Fruit fly (Drosophila melanogaster): Measurements from ENCODE around the gene CG45080.

Gene CG45080

DNA sequence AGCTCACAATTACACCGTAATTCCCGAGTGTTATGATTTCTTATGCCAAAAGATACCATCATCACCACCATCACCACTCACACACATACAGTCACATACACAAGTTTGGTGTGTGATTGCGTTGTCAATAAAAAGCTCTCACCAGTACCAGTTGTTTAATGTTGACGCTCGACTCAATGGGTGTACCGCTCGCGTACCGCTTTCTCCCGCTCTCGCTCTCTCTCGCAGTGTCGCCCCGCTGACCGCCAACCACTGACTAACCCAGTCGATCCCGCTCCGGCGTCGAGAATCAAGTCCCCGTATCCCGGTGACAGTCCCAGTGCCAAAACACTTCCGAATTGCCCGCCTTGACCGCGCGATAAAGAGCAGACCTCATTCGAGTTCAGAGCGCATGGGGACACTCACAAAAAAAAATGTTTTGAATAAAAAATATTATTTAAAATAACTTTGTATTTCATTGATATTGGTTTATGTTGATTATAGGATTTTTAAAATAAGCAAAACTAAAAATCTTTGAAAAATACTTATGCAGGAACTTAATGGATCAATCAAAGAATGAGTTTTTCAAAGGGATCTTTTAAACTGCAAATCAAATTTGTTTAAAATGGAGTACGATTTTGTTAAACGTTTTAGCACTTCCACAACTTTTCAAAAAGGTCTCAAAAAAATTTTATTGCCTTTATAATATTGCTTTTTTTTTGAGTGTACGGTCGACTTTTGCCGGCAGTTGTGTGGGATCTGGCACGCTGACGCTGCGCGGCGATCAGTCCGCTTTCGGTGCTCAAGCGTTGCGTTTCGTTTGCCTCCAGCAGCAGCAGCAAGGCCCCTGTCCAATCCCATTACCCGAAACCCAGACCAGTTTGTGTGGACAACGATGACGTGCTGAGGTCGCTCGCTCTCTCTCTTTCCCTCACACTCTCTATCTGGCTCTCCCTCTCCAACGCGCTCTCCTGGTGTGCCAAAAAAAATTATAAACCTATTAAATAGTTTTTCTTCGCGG lies 45.4 kb upstream of the CG45080 start, which contains the start of gene Dic1 (continued):
- TF ChIP-seq lola (GFP tag; optimal IDR thresholded peaks at IDR 0.05): peak in 1 of 3 experiments; percentile 97
- TF ChIP-seq Gsc (GFP tag; IDR thresholded peaks at IDR 0.05): peak; percentile 74; the same call in 1 of the 2 replicates
- peak in 1 of 2 experiments; percentile 35 for TF ChIP-seq Dfd (GFP tag; optimal IDR thresholded peaks at IDR 0.05)
- peak; percentile 93 for TF ChIP-seq CG6813 (GFP tag; optimal IDR thresholded peaks at IDR 0.05)
- TF ChIP-seq CG18262 (tag; optimal IDR thresholded peaks at IDR 0.05): peak; percentile 98
- peak; percentile 77; the same call in 1 of the 3 replicates for TF ChIP-seq CG2199 (GFP tag; IDR thresholded peaks at IDR 0.05)
- TF ChIP-seq Optix (GFP tag; IDR thresholded peaks at IDR 0.05): peak; percentile 37; the same call in 1 of the 3 replicates
- peak; percentile 59 for TF ChIP-seq sima (GFP tag; optimal IDR thresholded peaks at IDR 0.05)
- peak; percentile 81 for TF ChIP-seq CG4730 (GFP tag; IDR thresholded peaks at IDR 0.05)
- TF ChIP-seq CG8478 (optimal IDR thresholded peaks at IDR 0.05): no peak
- TF ChIP-seq mirr (GFP tag; optimal IDR thresholded peaks at IDR 0.05): peak; percentile 14
- TF ChIP-seq CG2116 (GFP tag; optimal IDR thresholded peaks at IDR 0.05): peak; percentile 82
- peak; percentile 79 for TF ChIP-seq Lhr (GFP tag; optimal IDR thresholded peaks at IDR 0.05)
- TF ChIP-seq dpn (GFP tag; optimal IDR thresholded peaks at IDR 0.05): peak; percentile 93 to 95
- no peak for TF ChIP-seq ash1 (GFP tag; optimal IDR thresholded peaks at IDR 0.05)
- peak; percentile 52; the same call in 1 of the 2 replicates for TF ChIP-seq CG13287 (GFP tag; IDR thresholded peaks at IDR 0.05; ENCODE audit: partially characterized antibody)
- TF ChIP-seq C15 (GFP tag; IDR thresholded peaks at IDR 0.05): peak; percentile 65; the same call in 2 of the 3 replicates
- TF ChIP-seq NfI (GFP tag; optimal IDR thresholded peaks at IDR 0.05): peak; percentile 97
- TF ChIP-seq Scr (GFP tag; IDR thresholded peaks at IDR 0.05; ENCODE audit: partially characterized antibody): peak; percentile 17; the same call in 1 of the 2 replicates
- no peak for TF ChIP-seq hbn (GFP tag; IDR thresholded peaks at IDR 0.05; ENCODE audit: partially characterized antibody)
- peak; percentile 85 for TF ChIP-seq CG11247 (GFP tag; IDR thresholded peaks at IDR 0.05)
- peak; percentile 75 for TF ChIP-seq crc (GFP tag; optimal IDR thresholded peaks at IDR 0.05)
- peak; percentile 71 for TF ChIP-seq CG3838 (GFP tag; optimal IDR thresholded peaks at IDR 0.05)
- peak; percentile 92 for TF ChIP-seq CG32767 (GFP tag; IDR thresholded peaks at IDR 0.05)
- peak; percentile 87 for TF ChIP-seq CHES-1-like (GFP tag; optimal IDR thresholded peaks at IDR 0.05)
- TF ChIP-seq CG12219 (GFP tag; optimal IDR thresholded peaks at IDR 0.05): peak; percentile 84
- TF ChIP-seq ranshi (GFP tag; IDR thresholded peaks at IDR 0.05): peak; percentile 89
- peak; percentile 57 for TF ChIP-seq CG11696 (GFP tag; IDR thresholded peaks at IDR 0.05)
- peak; percentile 99 for TF ChIP-seq CG2678 (tag; optimal IDR thresholded peaks at IDR 0.05)
- TF ChIP-seq hb (GFP tag; IDR thresholded peaks at IDR 0.05; ENCODE audit: partially characterized antibody): no peak
- peak; percentile 98 for TF ChIP-seq CG30403 (GFP tag; optimal IDR thresholded peaks at IDR 0.05)
- TF ChIP-seq CG10366 (GFP tag; IDR thresholded peaks at IDR 0.05): peak; percentile 89
- peak; percentile 92 for TF ChIP-seq sug (tag; optimal IDR thresholded peaks at IDR 0.05)
- TF ChIP-seq CG10209 (GFP tag; optimal IDR thresholded peaks at IDR 0.05): peak; percentile 97
- peak; percentile 75 for TF ChIP-seq CG32772 (GFP tag; IDR thresholded peaks at IDR 0.05)
- peak; percentile 93 for TF ChIP-seq run (tag; optimal IDR thresholded peaks at IDR 0.05)
- no peak for TF ChIP-seq mld (GFP tag; IDR thresholded peaks at IDR 0.05; ENCODE audit: partially characterized antibody)
- peak; percentile 94 for TF ChIP-seq salm (tag; optimal IDR thresholded peaks at IDR 0.05)
- TF ChIP-seq knrl (GFP tag; IDR thresholded peaks at IDR 0.05; ENCODE audit: partially characterized antibody): no peak
- TF ChIP-seq HHEX (GFP tag; optimal IDR thresholded peaks at IDR 0.05): peak; percentile 97
- peak; percentile 48; the same call in 1 of the 2 replicates for TF ChIP-seq bowl (GFP tag; IDR thresholded peaks at IDR 0.05)
- TF ChIP-seq CG8359 (GFP tag; optimal IDR thresholded peaks at IDR 0.05; ENCODE audit: borderline replicate concordance): peak; percentile 90
- peak; percentile 98 for TF ChIP-seq CG7839 (tag; optimal IDR thresholded peaks at IDR 0.05)
- peak; percentile 95 for TF ChIP-seq CG11695 (GFP tag; IDR thresholded peaks at IDR 0.05)
- peak; percentile 94 for TF ChIP-seq vvl (GFP tag; IDR thresholded peaks at IDR 0.05)
- TF ChIP-seq PHDP (tag; optimal IDR thresholded peaks at IDR 0.05): peak; percentile 97
- peak; percentile 85 for TF ChIP-seq CG8944 (GFP tag; optimal IDR thresholded peaks at IDR 0.05)
